Fruit fly (Drosophila melanogaster): ENCODE results near the gene CG17129.

Gene CG17129

dm6 chr3L:633272-634254 lies 46.6 kb downstream of the CG17129 start:
- no peak for TF ChIP-seq dsf (GFP tag; optimal IDR thresholded peaks at IDR 0.05; ENCODE audit: borderline replicate concordance)
- no peak for TF ChIP-seq Vsx2 (GFP tag; optimal IDR thresholded peaks at IDR 0.05; ENCODE audit: partially characterized antibody)
- peak; percentile 57 for TF ChIP-seq fru (GFP tag; optimal IDR thresholded peaks at IDR 0.05)
- no peak for TF ChIP-seq jim (GFP tag; optimal IDR thresholded peaks at IDR 0.05)
- TF ChIP-seq GATAd (GFP tag; optimal IDR thresholded peaks at IDR 0.05): no peak
- TF ChIP-seq br (GFP tag; optimal IDR thresholded peaks at IDR 0.05): peak; percentile 39
- no peak for TF ChIP-seq lola (GFP tag; optimal IDR thresholded peaks at IDR 0.05)
- TF ChIP-seq Abd-B (GFP tag; optimal IDR thresholded peaks at IDR 0.05): no peak
- TF ChIP-seq psq (GFP tag; optimal IDR thresholded peaks at IDR 0.05): peak; percentile 21
- TF ChIP-seq foxo (GFP tag; optimal IDR thresholded peaks at IDR 0.05): peak in 1 of 2 experiments; percentile 53
- TF ChIP-seq rgr (GFP tag; optimal IDR thresholded peaks at IDR 0.05): peak; percentile 47
- TF ChIP-seq Hr78 (GFP tag; optimal IDR thresholded peaks at IDR 0.05): no peak
- no peak for TF ChIP-seq Hr83 (GFP tag; optimal IDR thresholded peaks at IDR 0.05; ENCODE audit: poor library complexity, severe bottlenecking)
- no peak for TF ChIP-seq sage (GFP tag; optimal IDR thresholded peaks at IDR 0.05)
- TF ChIP-seq brk (GFP tag; optimal IDR thresholded peaks at IDR 0.05): no peak
- TF ChIP-seq CG9705 (GFP tag; optimal IDR thresholded peaks at IDR 0.05): no peak
- no peak for TF ChIP-seq Mio (GFP tag; optimal IDR thresholded peaks at IDR 0.05)
- TF ChIP-seq CrebA (GFP tag; optimal IDR thresholded peaks at IDR 0.05; ENCODE audit: borderline replicate concordance): no peak
- peak; percentile 73 for TF ChIP-seq Dfd (GFP tag; optimal IDR thresholded peaks at IDR 0.05)
- TF ChIP-seq OdsH (GFP tag; optimal IDR thresholded peaks at IDR 0.05): no peak
- peak; percentile 3 for TF ChIP-seq dmrt93B (GFP tag; optimal IDR thresholded peaks at IDR 0.05)
- TF ChIP-seq HLH106 (tag; optimal IDR thresholded peaks at IDR 0.05): peak; percentile 27
- no peak for TF ChIP-seq Dif (GFP tag; optimal IDR thresholded peaks at IDR 0.05; ENCODE audit: partially characterized antibody)
- peak; percentile 61 for TF ChIP-seq sv (GFP tag; optimal IDR thresholded peaks at IDR 0.05)
- no peak for TF ChIP-seq Hnf4 (GFP tag; optimal IDR thresholded peaks at IDR 0.05)
- TF ChIP-seq woc (GFP tag; optimal IDR thresholded peaks at IDR 0.05): peak; percentile 20
- no peak for TF ChIP-seq CG32264 (GFP tag; optimal IDR thresholded peaks at IDR 0.05)
- peak; percentile 46 for TF ChIP-seq h (GFP tag; optimal IDR thresholded peaks at IDR 0.05)
- TF ChIP-seq pan (optimal IDR thresholded peaks at IDR 0.05): no peak
- no peak for TF ChIP-seq usp (GFP tag; optimal IDR thresholded peaks at IDR 0.05)
- TF ChIP-seq dl (GFP tag; optimal IDR thresholded peaks at IDR 0.05; ENCODE audit: insufficient read depth in 1 of 2, partially characterized antibody in 2 of 2): no peak
- no peak for TF ChIP-seq Rel (GFP tag; optimal IDR thresholded peaks at IDR 0.05)
- no peak for TF ChIP-seq Rel (tag; optimal IDR thresholded peaks at IDR 0.05)
- no peak for TF ChIP-seq Myc (optimal IDR thresholded peaks at IDR 0.05)
- no peak for TF ChIP-seq N (GFP tag; optimal IDR thresholded peaks at IDR 0.05)
- peak; percentile 61 for TF ChIP-seq ey (GFP tag; optimal IDR thresholded peaks at IDR 0.05)
- no peak for TF ChIP-seq Jra (GFP tag; optimal IDR thresholded peaks at IDR 0.05)
- no peak for TF ChIP-seq tai (GFP tag; optimal IDR thresholded peaks at IDR 0.05)
- no peak for TF ChIP-seq Sp1 (GFP tag; optimal IDR thresholded peaks at IDR 0.05)

dm6 chr3L:632058-632457 lies 48.1 kb downstream of the CG17129 start:
- TF ChIP-seq Dfd (GFP tag; optimal IDR thresholded peaks at IDR 0.05) (no peak), dl (GFP tag; optimal IDR thresholded peaks at IDR 0.05; ENCODE audit: insufficient read depth in 1 of 2, partially characterized antibody in 2 of 2) (no peak), foxo (GFP tag; optimal IDR thresholded peaks at IDR 0.05) (no peak), dsf (GFP tag; optimal IDR thresholded peaks at IDR 0.05; ENCODE audit: borderline replicate concordance) (no peak), br (GFP tag; optimal IDR thresholded peaks at IDR 0.05) (no peak)
